Fruit fly (Drosophila melanogaster): Measurements from ENCODE around the gene tgo.

dm6 chr3R:8980776-8981165 lies 39.1 kb downstream of the tgo start, which contains the start of gene CAHbeta:
- no peak for TF ChIP-seq CG34406 (GFP tag; optimal IDR thresholded peaks at IDR 0.05)
- TF ChIP-seq lz (GFP tag; optimal IDR thresholded peaks at IDR 0.05) = no peak
- no peak for TF ChIP-seq CG32006 (GFP tag; optimal IDR thresholded peaks at IDR 0.05)
- TF ChIP-seq CG16779 (tag; optimal IDR thresholded peaks at IDR 0.05) = peak; percentile 34
- no peak for TF ChIP-seq Gug (GFP tag; IDR thresholded peaks at IDR 0.05)
- no peak for TF ChIP-seq Eip75B (GFP tag; optimal IDR thresholded peaks at IDR 0.05)
- TF ChIP-seq Met (GFP tag; optimal IDR thresholded peaks at IDR 0.05) = no peak
- no peak for TF ChIP-seq CG7368 (GFP tag; optimal IDR thresholded peaks at IDR 0.05)
- TF ChIP-seq CG6276 (GFP tag; optimal IDR thresholded peaks at IDR 0.05) = peak; percentile 20
- TF ChIP-seq CG11762 (GFP tag; optimal IDR thresholded peaks at IDR 0.05; ENCODE audit: insufficient read depth) = no peak
- no peak for TF ChIP-seq Hr4 (GFP tag; optimal IDR thresholded peaks at IDR 0.05)
- TF ChIP-seq Sox15 (GFP tag; optimal IDR thresholded peaks at IDR 0.05) = no peak
- no peak for TF ChIP-seq Hr38 (GFP tag; optimal IDR thresholded peaks at IDR 0.05)

All from whole organism, prepupa.